Fruit fly (Drosophila melanogaster) whole organism, pupa: ENCODE data around the gene Pcyt2.
A peak's percentile ranks its signal among the peaks of the same experiment; 100 is the strongest.

Source experiments
- CG10348 ChIP-seq: fragments of 200-800 bp; sonication (Bioruptor generic); IDR thresholded peaks from 2 replicates; pipeline ENCODE4 v1.3.6; 2022; ENCODE audit warnings: missing biosample characterization, missing genetic modification characterization
- CG12605 ChIP-seq: fragments of 200-800 bp; sonication (Bioruptor generic); IDR thresholded peaks from 2 replicates; pipeline ENCODE4 v1.3.6; 2022; ENCODE audit warnings: missing biosample characterization, missing genetic modification characterization
- CG13204 ChIP-seq: fragments of 200-800 bp; sonication (Bioruptor generic); optimal IDR thresholded peaks from 2 replicates; lab custom pipeline; 2018; ENCODE audit warnings: missing biosample characterization, mild to moderate bottlenecking, missing genetic modification characterization, moderate library complexity
- CG14655 ChIP-seq: fragments of 200-800 bp; sonication (Bioruptor generic); optimal IDR thresholded peaks from 3 replicates; lab custom pipeline; 2017; ENCODE audit warnings: mild to moderate bottlenecking, missing biosample characterization, missing genetic modification reagents, missing genetic modification characterization
- CG15710 ChIP-seq: fragments of 200-800 bp; sonication (Bioruptor generic); optimal IDR thresholded peaks from 2 replicates; lab custom pipeline; 2018; ENCODE audit warnings: missing biosample characterization, mild to moderate bottlenecking, missing genetic modification characterization, moderate library complexity
- CG17806 ChIP-seq: fragments of 200-800 bp; sonication (Bioruptor generic); optimal IDR thresholded peaks from 2 replicates; lab custom pipeline; 2018; ENCODE audit warnings: missing biosample characterization, mild to moderate bottlenecking, missing genetic modification characterization, moderate library complexity
- CG32121 ChIP-seq: fragments of 200-800 bp; sonication (Bioruptor generic); IDR thresholded peaks from 2 replicates; pipeline ENCODE4 v1.3.6; 2022; ENCODE audit warnings: missing biosample characterization, missing genetic modification characterization
- CG34367 ChIP-seq: fragments of 200-800 bp; sonication (Bioruptor generic); optimal IDR thresholded peaks from 2 replicates; lab custom pipeline; 2018; ENCODE audit warnings: missing biosample characterization, mild to moderate bottlenecking, missing genetic modification characterization
- CG4496 ChIP-seq: fragments of 200-800 bp; sonication (Bioruptor generic); IDR thresholded peaks from 3 replicates; pipeline ENCODE4 v1.3.6; 2022; ENCODE audit warnings: missing biosample characterization, missing genetic modification characterization
- CG8159 ChIP-seq: fragments of 200-800 bp; sonication (Bioruptor generic); optimal IDR thresholded peaks from 3 replicates; lab custom pipeline; 2018; ENCODE audit warnings: missing biosample characterization, mild to moderate bottlenecking, missing genetic modification characterization, moderate library complexity
- CG8301 ChIP-seq: fragments of 200-800 bp; sonication (Bioruptor generic); optimal IDR thresholded peaks from 2 replicates; lab custom pipeline; 2018; ENCODE audit warnings: missing biosample characterization, mild to moderate bottlenecking, missing genetic modification characterization
- CG9948 ChIP-seq: fragments of 200-800 bp; sonication (Bioruptor generic); optimal IDR thresholded peaks from 2 replicates; lab custom pipeline; 2018; ENCODE audit warnings: missing biosample characterization, mild to moderate bottlenecking, missing genetic modification characterization, moderate library complexity
- D1 ChIP-seq: fragments of 200-800 bp; sonication (Bioruptor generic); optimal IDR thresholded peaks from 2 replicates; lab custom pipeline; 2018; ENCODE audit warnings: missing biosample characterization, mild to moderate bottlenecking, missing genetic modification characterization, moderate library complexity
- EcR ChIP-seq: fragments of 200-800 bp; sonication (Bioruptor generic); optimal IDR thresholded peaks from 3 replicates; lab custom pipeline; 2019; ENCODE audit warnings: missing biosample characterization, missing genetic modification characterization, mild to moderate bottlenecking, moderate library complexity, missing genetic modification reagents
- Ets98B ChIP-seq: fragments of 200-800 bp; sonication (Bioruptor generic); IDR thresholded peaks from 2 replicates; pipeline ENCODE4 v1.3.6; 2022; ENCODE audit warnings: missing biosample characterization, missing genetic modification characterization
- Pif1A ChIP-seq: fragments of 200-800 bp; sonication (Bioruptor generic); optimal IDR thresholded peaks from 3 replicates; lab custom pipeline; 2016; ENCODE audit warnings: missing biosample characterization, missing genetic modification characterization
- Pif1B ChIP-seq: fragments of 200-800 bp; sonication (Bioruptor generic); optimal IDR thresholded peaks from 3 replicates; lab custom pipeline; 2016; ENCODE audit warnings: missing biosample characterization, missing genetic modification characterization
- Snoo ChIP-seq: fragments of 200-800 bp; sonication (Bioruptor generic); optimal IDR thresholded peaks from 3 replicates; lab custom pipeline; 2017; ENCODE audit warnings: missing biosample characterization, mild to moderate bottlenecking, missing genetic modification characterization, inconsistent platforms
- fd96Ca ChIP-seq: fragments of 200-800 bp; sonication (Bioruptor generic); IDR thresholded peaks from 3 replicates; pipeline ENCODE4 v1.3.6; 2022; ENCODE audit warnings: missing biosample characterization, missing genetic modification characterization
- gl ChIP-seq: fragments of 200-800 bp; sonication (Bioruptor generic); optimal IDR thresholded peaks from 2 replicates; lab custom pipeline; 2018; ENCODE audit warnings: missing biosample characterization, mild to moderate bottlenecking, missing genetic modification characterization
- rn ChIP-seq: fragments of 200-800 bp; sonication (Bioruptor generic); IDR thresholded peaks from 2 replicates; pipeline ENCODE4 v1.3.6; 2022; ENCODE audit warnings: missing biosample characterization, missing genetic modification characterization

The Pcyt2 gene

dm6 chr3L:1590194-1590593 is 36.9 kb downstream of the Pcyt2 start:
- TF ChIP-seq CG8301 (tag; lab: Kevin White, UChicago), result no peak
- TF ChIP-seq CG15710 (tag; lab: Kevin White, UChicago), result no peak
- TF ChIP-seq rn (GFP tag; lab: Robert Waterston, UW), result no peak
- TF ChIP-seq CG12605 (GFP tag; lab: Robert Waterston, UW), result no peak
- no peak for TF ChIP-seq Snoo (tag; lab: Kevin White, UChicago)
- no peak for TF ChIP-seq D1 (tag; lab: Kevin White, UChicago)
- no peak for TF ChIP-seq CG9948 (tag; lab: Kevin White, UChicago)
- no peak for TF ChIP-seq CG32121
- no peak for TF ChIP-seq Ets98B (GFP tag; lab: Robert Waterston, UW)
- TF ChIP-seq CG13204, result no peak
- no peak for TF ChIP-seq CG34367 (tag; lab: Kevin White, UChicago)
- no peak for TF ChIP-seq Pif1A
- no peak for TF ChIP-seq CG14655 (GFP tag; lab: Kevin White, UChicago)
- TF ChIP-seq CG17806, result no peak
- no peak for TF ChIP-seq Pif1B (GFP tag; lab: Kevin White, UChicago)

dm6 chr3L:1591692-1592371 is 38.5 kb downstream of the Pcyt2 start:
- TF ChIP-seq CG32121, result peak; percentile 65; the same call in 1 of the 2 replicates
- TF ChIP-seq EcR (GFP tag; lab: Kevin White, UChicago), result peak; percentile 32
- TF ChIP-seq CG15710 (tag; lab: Kevin White, UChicago), result peak; percentile 74
- no peak for TF ChIP-seq D1 (tag; lab: Kevin White, UChicago)
- peak; percentile 41 for TF ChIP-seq CG14655 (GFP tag; lab: Kevin White, UChicago)
- TF ChIP-seq CG10348 (GFP tag; lab: Robert Waterston, UW), result no peak
- peak; percentile 42; the same call in 1 of the 2 replicates for TF ChIP-seq Ets98B (GFP tag; lab: Robert Waterston, UW)
- TF ChIP-seq CG8159, result peak; percentile 75
- TF ChIP-seq rn (GFP tag; lab: Robert Waterston, UW), result no peak
- TF ChIP-seq CG4496 (GFP tag; lab: Robert Waterston, UW), result peak; percentile 85
- peak; percentile 43 for TF ChIP-seq CG9948 (tag; lab: Kevin White, UChicago)
- peak; percentile 29 for TF ChIP-seq CG8301 (tag; lab: Kevin White, UChicago)
- peak; percentile 85 for TF ChIP-seq Pif1B (GFP tag; lab: Kevin White, UChicago)
- peak; percentile 70; the same call in 2 of the 3 replicates for TF ChIP-seq fd96Ca (GFP tag; lab: Robert Waterston, UW)
- TF ChIP-seq gl (tag; lab: Kevin White, UChicago), result peak; percentile 89
- peak; percentile 88 for TF ChIP-seq Pif1A
- TF ChIP-seq CG12605 (GFP tag; lab: Robert Waterston, UW), result no peak
- TF ChIP-seq CG34367 (tag; lab: Kevin White, UChicago), result peak; percentile 74
- peak; percentile 86 for TF ChIP-seq Snoo (tag; lab: Kevin White, UChicago)
- peak; percentile 70 for TF ChIP-seq CG13204
- peak; percentile 51 for TF ChIP-seq CG17806

- TF ChIP-seq CG12605 (GFP tag; lab: Robert Waterston, UW), result no peak; the same call in 1 of the 2 replicates
- TF ChIP-seq Pif1A, result no peak
- TF ChIP-seq Pif1B (GFP tag; lab: Kevin White, UChicago), result no peak
- no peak for TF ChIP-seq CG34367 (tag; lab: Kevin White, UChicago)
- peak; percentile 47 for TF ChIP-seq CG8301 (tag; lab: Kevin White, UChicago)
- no peak for TF ChIP-seq CG17806
- TF ChIP-seq D1 (tag; lab: Kevin White, UChicago), result no peak
- no peak for TF ChIP-seq CG32121
- no peak for TF ChIP-seq CG14655 (GFP tag; lab: Kevin White, UChicago)
- TF ChIP-seq Ets98B (GFP tag; lab: Robert Waterston, UW), result peak; percentile 27; the same call in 1 of the 2 replicates
- 0 out of 3 replicates have a peak, but pooled peaks have one; percentile 38 for TF ChIP-seq CG4496 (GFP tag; lab: Robert Waterston, UW)
- TF ChIP-seq CG9948 (tag; lab: Kevin White, UChicago), result no peak
- peak; percentile 97 for TF ChIP-seq EcR (GFP tag; lab: Kevin White, UChicago)
- TF ChIP-seq rn (GFP tag; lab: Robert Waterston, UW), result no peak
- peak; percentile 33 for TF ChIP-seq gl (tag; lab: Kevin White, UChicago)
- TF ChIP-seq Snoo (tag; lab: Kevin White, UChicago), result peak; percentile 23
- no peak for TF ChIP-seq CG8159
- 0 out of 3 replicates have a peak, but pooled peaks have one; percentile 23 for TF ChIP-seq fd96Ca (GFP tag; lab: Robert Waterston, UW)
- TF ChIP-seq CG15710 (tag; lab: Kevin White, UChicago), result peak; percentile 4
- no peak for TF ChIP-seq CG10348 (GFP tag; lab: Robert Waterston, UW)
- peak; percentile 52 for TF ChIP-seq CG13204
Observed at dm6 chr3L:1592822-1593452, 39.6 kb downstream of the Pcyt2 start.

- TF ChIP-seq CG10348 (GFP tag; lab: Robert Waterston, UW), result no peak
- peak; percentile 98 for TF ChIP-seq CG13204
- TF ChIP-seq CG14655 (GFP tag; lab: Kevin White, UChicago), result no peak
- 0 out of 2 replicates have a peak, but pooled peaks have one; percentile 5 for TF ChIP-seq Ets98B (GFP tag; lab: Robert Waterston, UW)
- no peak for TF ChIP-seq CG9948 (tag; lab: Kevin White, UChicago)
- TF ChIP-seq CG34367 (tag; lab: Kevin White, UChicago), result peak; percentile 0
- peak; percentile 44 for TF ChIP-seq EcR (GFP tag; lab: Kevin White, UChicago)
Observed at dm6 chr3L:1602064-1602832, 49.0 kb downstream of the Pcyt2 start, which contains the start of gene CG12104. Gene CG12104, minus strand, starts transcription at chr3L:1602674.
